Worm (Caenorhabditis elegans): ENCODE data around the gene oig-8.

Gene oig-8

ce11 chrII:6610262-6610661, 38.7 kb downstream of the oig-8 start:
- TF ChIP-seq unc-42 (tag; optimal IDR thresholded peaks at IDR 0.05) (no peak), ahr-1 (tag; optimal IDR thresholded peaks at IDR 0.05) (no peak), ceh-6 (GFP tag; optimal IDR thresholded peaks at IDR 0.05) (no peak), ceh-31 (tag; optimal IDR thresholded peaks at IDR 0.05) (no peak), ztf-16 (tag; optimal IDR thresholded peaks at IDR 0.05) (no peak), nhr-11 (tag; optimal IDR thresholded peaks at IDR 0.05) (no peak), elt-4 (tag; optimal IDR thresholded peaks at IDR 0.05) (no peak), C08G9.2 (tag; optimal IDR thresholded peaks at IDR 0.05) (no peak), unc-55 (GFP tag; optimal IDR thresholded peaks at IDR 0.05) (no peak), ref-2 (tag; optimal IDR thresholded peaks at IDR 0.05) (no peak)

DNA sequence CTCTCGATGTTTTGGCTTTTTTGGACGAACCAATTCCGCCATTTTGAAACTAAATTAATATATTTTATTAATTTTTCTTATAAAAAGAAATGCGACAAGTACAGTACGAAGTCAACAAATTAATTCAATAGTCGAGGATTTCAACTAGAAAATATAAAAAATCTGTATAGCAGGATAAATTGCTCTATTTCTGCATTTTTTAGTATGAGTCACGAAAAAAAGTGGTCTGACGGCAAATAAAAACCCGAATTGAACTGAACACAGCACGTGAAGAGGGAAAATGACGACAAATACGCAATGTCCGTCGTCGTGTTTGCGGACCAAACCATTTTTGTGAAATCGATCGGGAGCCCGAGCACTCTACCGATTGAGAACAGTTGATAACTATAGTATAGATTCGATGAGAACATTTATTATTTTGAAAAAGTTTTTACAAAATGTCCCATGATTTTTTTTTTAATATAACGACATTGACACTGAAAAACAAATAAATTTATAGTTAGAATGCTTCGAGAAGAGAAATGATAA, 39.5 kb downstream of the oig-8 start, which contains the start of gene epg-5:
epg-5 (minus strand) TSS at position 51 of the 528 bp plus-strand sequence.
- no peak for TF ChIP-seq ahr-1 (tag; optimal IDR thresholded peaks at IDR 0.05)
- no peak for TF ChIP-seq unc-42 (tag; optimal IDR thresholded peaks at IDR 0.05)
- peak; percentile 37 for TF ChIP-seq hlh-30 (tag; optimal IDR thresholded peaks at IDR 0.05; ENCODE audit: insufficient read depth)
- no peak for TF ChIP-seq unc-55 (GFP tag; optimal IDR thresholded peaks at IDR 0.05)
- no peak for TF ChIP-seq T23F11.4 (GFP tag; optimal IDR thresholded peaks at IDR 0.05)
- TF ChIP-seq ceh-2 (tag; optimal IDR thresholded peaks at IDR 0.05): no peak
- peak; percentile 38 for TF ChIP-seq ceh-48 (tag; optimal IDR thresholded peaks at IDR 0.05)
- no peak for TF ChIP-seq ceh-34 (tag; optimal IDR thresholded peaks at IDR 0.05)
- TF ChIP-seq ceh-18 (tag; optimal IDR thresholded peaks at IDR 0.05): no peak
- no peak for TF ChIP-seq gmeb-2 (tag; optimal IDR thresholded peaks at IDR 0.05)

DNA sequence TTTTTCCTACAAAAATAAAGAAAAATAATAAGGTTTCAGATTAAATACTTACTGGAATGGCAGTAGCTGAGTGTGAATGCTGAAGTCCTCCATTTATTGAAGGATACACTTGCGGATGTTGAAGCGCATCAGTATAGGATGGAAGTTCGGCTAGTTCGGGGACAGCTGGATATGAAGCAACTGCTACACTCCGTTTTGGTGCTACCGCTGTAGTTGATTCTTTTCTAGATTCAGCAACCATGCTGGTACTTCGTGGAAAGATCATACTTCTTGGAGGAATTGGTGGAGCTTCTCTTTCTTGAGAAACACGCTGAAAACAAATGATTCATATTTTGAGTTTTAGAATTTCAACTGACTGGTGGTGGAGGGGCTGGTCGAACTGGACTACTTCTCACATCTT, 40.3 kb downstream of the oig-8 start:
- no peak for TF ChIP-seq lin-11 (tag; optimal IDR thresholded peaks at IDR 0.05)
- no peak for TF ChIP-seq ets-4 (tag; optimal IDR thresholded peaks at IDR 0.05)
- TF ChIP-seq nfya-1 (tag; optimal IDR thresholded peaks at IDR 0.05): no peak
- TF ChIP-seq eyg-1 (tag; optimal IDR thresholded peaks at IDR 0.05): no peak
- no peak for TF ChIP-seq gmeb-2 (tag; optimal IDR thresholded peaks at IDR 0.05)
- no peak for TF ChIP-seq hlh-6 (tag; optimal IDR thresholded peaks at IDR 0.05)
- no peak for TF ChIP-seq ceh-45 (GFP tag; IDR thresholded peaks at IDR 0.05)
- TF ChIP-seq mec-3 (tag; optimal IDR thresholded peaks at IDR 0.05; ENCODE audit: borderline replicate concordance): no peak
- no peak for TF ChIP-seq pros-1 (tag; optimal IDR thresholded peaks at IDR 0.05)
- TF ChIP-seq hlh-15 (tag; optimal IDR thresholded peaks at IDR 0.05): no peak
- TF ChIP-seq unc-42 (tag; optimal IDR thresholded peaks at IDR 0.05): no peak
- no peak for TF ChIP-seq odd-2 (tag; optimal IDR thresholded peaks at IDR 0.05)
- TF ChIP-seq K02D7.2 (tag; optimal IDR thresholded peaks at IDR 0.05): no peak
- no peak for TF ChIP-seq lim-6 (tag; optimal IDR thresholded peaks at IDR 0.05)
- TF ChIP-seq ceh-48 (tag; optimal IDR thresholded peaks at IDR 0.05): no peak

- TF ChIP-seq ceh-2 (tag; optimal IDR thresholded peaks at IDR 0.05): no peak
- peak; percentile 34 for TF ChIP-seq nfya-1 (tag; optimal IDR thresholded peaks at IDR 0.05)
Measured at ce11 chrII:6600973-6601372, 48.0 kb downstream of the oig-8 start, which contains the start of gene vps-33.2. TSS of gene vps-33.2 (plus strand) at chrII:6601216.

DNA sequence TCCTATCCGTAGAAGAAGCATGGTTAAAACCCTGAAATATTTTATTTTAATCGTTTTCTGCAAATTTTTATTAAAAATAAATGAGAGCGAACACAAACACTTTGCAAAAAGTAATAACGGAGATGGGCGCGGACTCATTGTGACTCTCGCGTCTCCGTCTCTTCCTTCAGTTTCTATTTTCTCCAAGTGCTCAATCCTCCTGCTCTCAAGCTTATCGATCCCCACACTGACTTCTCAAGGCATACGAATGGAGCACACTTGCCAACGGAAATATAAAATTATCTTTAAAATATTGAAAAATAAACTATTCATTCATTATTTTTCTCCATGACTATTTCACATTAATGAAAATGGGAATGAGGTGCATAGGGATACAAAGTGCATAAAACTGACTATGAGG, 50.9 kb downstream of the oig-8 start, which contains the start of gene dnj-8:
dnj-8 (minus strand) TSS at position 31 of the 400 bp plus-strand sequence.
- TF ChIP-seq ceh-48 (tag; optimal IDR thresholded peaks at IDR 0.05): peak; percentile 65
- peak; percentile 41 for TF ChIP-seq nfya-1 (tag; optimal IDR thresholded peaks at IDR 0.05)
- TF ChIP-seq hlh-15 (tag; optimal IDR thresholded peaks at IDR 0.05): no peak

DNA sequence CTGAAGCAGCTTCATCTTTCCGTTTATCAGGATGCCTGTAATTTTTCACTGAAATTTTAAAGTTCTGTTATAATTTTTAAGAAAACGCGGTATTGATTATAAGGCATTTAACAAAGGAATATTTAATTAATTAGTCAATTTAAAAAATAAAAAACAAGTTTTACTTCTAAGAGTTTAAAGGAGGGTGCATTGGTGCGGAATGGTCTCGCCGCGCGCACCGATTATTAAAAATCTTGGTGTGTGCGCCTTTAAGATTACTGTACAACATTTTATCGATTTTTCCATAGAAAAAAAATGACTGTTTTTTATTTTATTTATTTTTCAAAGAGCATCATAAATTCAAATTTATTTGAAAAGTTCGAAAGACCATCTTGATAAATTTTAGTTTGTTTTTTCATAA, 51.4 kb downstream of the oig-8 start:
- TF ChIP-seq ceh-30 (tag; optimal IDR thresholded peaks at IDR 0.05) (no peak), madf-2 (tag; optimal IDR thresholded peaks at IDR 0.05) (no peak), pros-1 (tag; optimal IDR thresholded peaks at IDR 0.05) (no peak), gmeb-2 (tag; optimal IDR thresholded peaks at IDR 0.05) (no peak), ceh-45 (GFP tag; IDR thresholded peaks at IDR 0.05) (no peak), fax-1 (tag; optimal IDR thresholded peaks at IDR 0.05) (no peak), nhr-11 (tag; optimal IDR thresholded peaks at IDR 0.05) (no peak), lim-6 (tag; optimal IDR thresholded peaks at IDR 0.05) (no peak), ceh-48 (tag; optimal IDR thresholded peaks at IDR 0.05) (no peak), che-1 (tag; optimal IDR thresholded peaks at IDR 0.05) (no peak), ceh-34 (tag; optimal IDR thresholded peaks at IDR 0.05) (no peak), hlh-30 (tag; optimal IDR thresholded peaks at IDR 0.05; ENCODE audit: insufficient read depth) (no peak), pax-1 (tag; optimal IDR thresholded peaks at IDR 0.05) (no peak), pat-9 (tag; optimal IDR thresholded peaks at IDR 0.05) (no peak)

All from whole organism, late embryonic.